Fruit fly (Drosophila melanogaster): ENCODE measurements around the gene dyl.

dyl gene

DNA sequence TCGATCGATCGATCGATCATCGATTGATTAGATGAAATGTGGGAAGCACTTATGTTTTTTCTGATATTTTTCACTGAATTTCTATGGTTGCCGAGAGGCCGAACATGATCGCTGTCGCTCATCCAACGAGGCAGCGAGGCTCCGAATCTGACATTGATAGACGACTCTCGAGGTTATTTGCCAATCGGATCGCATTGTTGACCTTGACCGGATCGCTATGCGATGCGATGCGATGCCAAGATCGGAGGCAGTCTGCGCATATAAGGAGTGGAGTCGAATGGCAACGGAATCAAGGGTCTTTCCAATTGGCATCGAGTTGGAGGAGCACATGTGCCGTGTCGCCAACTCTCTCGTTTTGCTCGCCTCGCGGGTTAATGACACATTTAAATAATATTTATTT, 32.7 kb upstream of the dyl start:
- no peak for TF ChIP-seq OdsH (GFP tag; optimal IDR thresholded peaks at IDR 0.05)
- no peak for TF ChIP-seq ey (GFP tag; optimal IDR thresholded peaks at IDR 0.05)
- TF ChIP-seq Hnf4 (GFP tag; optimal IDR thresholded peaks at IDR 0.05) = no peak
- TF ChIP-seq lola (GFP tag; optimal IDR thresholded peaks at IDR 0.05) = no peak
- no peak for TF ChIP-seq dsf (GFP tag; optimal IDR thresholded peaks at IDR 0.05; ENCODE audit: borderline replicate concordance)
- no peak for TF ChIP-seq Myc (optimal IDR thresholded peaks at IDR 0.05)
- no peak for TF ChIP-seq CG32264 (GFP tag; optimal IDR thresholded peaks at IDR 0.05)
- TF ChIP-seq sage (GFP tag; optimal IDR thresholded peaks at IDR 0.05) = no peak
- no peak for TF ChIP-seq Abd-B (GFP tag; optimal IDR thresholded peaks at IDR 0.05)
- no peak for TF ChIP-seq Rel (GFP tag; optimal IDR thresholded peaks at IDR 0.05)
- TF ChIP-seq Rel (tag; optimal IDR thresholded peaks at IDR 0.05) = no peak
- no peak for TF ChIP-seq brk (GFP tag; optimal IDR thresholded peaks at IDR 0.05)
- no peak for TF ChIP-seq br (GFP tag; optimal IDR thresholded peaks at IDR 0.05)
- TF ChIP-seq Sp1 (GFP tag; optimal IDR thresholded peaks at IDR 0.05) = no peak
- no peak for TF ChIP-seq tai (GFP tag; optimal IDR thresholded peaks at IDR 0.05)
- TF ChIP-seq Mio (GFP tag; optimal IDR thresholded peaks at IDR 0.05) = no peak
- no peak for TF ChIP-seq h (GFP tag; optimal IDR thresholded peaks at IDR 0.05)
- TF ChIP-seq psq (GFP tag; optimal IDR thresholded peaks at IDR 0.05) = no peak
- TF ChIP-seq Hr83 (GFP tag; optimal IDR thresholded peaks at IDR 0.05; ENCODE audit: poor library complexity, severe bottlenecking) = no peak

DNA sequence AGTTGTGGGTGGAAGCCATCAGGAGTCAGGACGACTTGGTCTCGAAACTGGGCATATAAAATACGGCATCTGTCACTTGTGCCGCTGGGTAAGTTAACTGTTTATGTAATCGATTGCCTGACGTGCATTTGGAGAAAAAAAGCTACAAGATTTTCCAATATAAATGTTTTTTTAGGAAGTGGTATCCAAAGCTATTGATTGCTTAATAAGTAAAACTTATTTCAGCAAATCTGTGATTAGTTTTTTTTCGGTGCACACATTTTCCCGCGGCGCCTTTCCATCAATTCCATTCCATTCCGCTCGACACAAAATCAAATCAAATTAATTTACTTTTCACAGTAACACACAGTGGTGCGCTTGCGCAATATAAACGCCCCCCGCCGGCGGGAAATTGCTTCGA, 32.0 kb upstream of the dyl start:
- TF ChIP-seq Myc (optimal IDR thresholded peaks at IDR 0.05) (no peak), Mio (GFP tag; optimal IDR thresholded peaks at IDR 0.05) (no peak), sv (GFP tag; optimal IDR thresholded peaks at IDR 0.05) (no peak), dmrt93B (GFP tag; optimal IDR thresholded peaks at IDR 0.05) (no peak), ey (GFP tag; optimal IDR thresholded peaks at IDR 0.05) (no peak), tai (GFP tag; optimal IDR thresholded peaks at IDR 0.05) (no peak), CG9705 (GFP tag; optimal IDR thresholded peaks at IDR 0.05) (no peak), dsf (GFP tag; optimal IDR thresholded peaks at IDR 0.05; ENCODE audit: borderline replicate concordance) (no peak), Hr83 (GFP tag; optimal IDR thresholded peaks at IDR 0.05; ENCODE audit: poor library complexity, severe bottlenecking) (no peak), rgr (GFP tag; optimal IDR thresholded peaks at IDR 0.05) (no peak), Hnf4 (GFP tag; optimal IDR thresholded peaks at IDR 0.05) (no peak), Rel (GFP tag; optimal IDR thresholded peaks at IDR 0.05) (no peak), Rel (tag; optimal IDR thresholded peaks at IDR 0.05) (no peak), woc (GFP tag; optimal IDR thresholded peaks at IDR 0.05) (no peak)

DNA sequence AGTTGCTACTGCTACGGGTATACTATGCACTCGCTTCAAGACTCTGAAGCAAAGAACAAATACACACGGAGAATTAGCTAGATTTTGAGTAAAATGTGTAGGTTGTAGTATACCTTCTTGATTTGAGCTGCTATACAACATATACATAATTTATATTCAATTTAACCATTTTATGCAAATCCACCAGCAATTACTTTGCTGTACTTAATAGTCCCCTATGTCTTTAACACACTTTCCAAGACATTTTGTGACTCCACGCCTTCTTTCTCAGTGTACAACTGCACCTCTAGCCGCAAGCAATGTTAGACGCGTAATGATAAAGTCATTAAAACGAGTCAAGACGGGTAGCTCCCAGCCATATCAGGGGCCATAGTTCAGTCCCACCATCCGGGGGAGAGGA, 29.1 kb upstream of the dyl start:
- TF ChIP-seq Myc (optimal IDR thresholded peaks at IDR 0.05) (no peak), jim (GFP tag; optimal IDR thresholded peaks at IDR 0.05) (no peak), Hr78 (GFP tag; optimal IDR thresholded peaks at IDR 0.05) (no peak), dsf (GFP tag; optimal IDR thresholded peaks at IDR 0.05; ENCODE audit: borderline replicate concordance) (no peak), h (GFP tag; optimal IDR thresholded peaks at IDR 0.05) (no peak), lola (GFP tag; optimal IDR thresholded peaks at IDR 0.05) (no peak), psq (GFP tag; optimal IDR thresholded peaks at IDR 0.05) (no peak), Abd-B (GFP tag; optimal IDR thresholded peaks at IDR 0.05) (no peak), fru (GFP tag; optimal IDR thresholded peaks at IDR 0.05) (no peak), woc (GFP tag; optimal IDR thresholded peaks at IDR 0.05) (no peak), brk (GFP tag; optimal IDR thresholded peaks at IDR 0.05) (no peak), sv (GFP tag; optimal IDR thresholded peaks at IDR 0.05) (no peak), rgr (GFP tag; optimal IDR thresholded peaks at IDR 0.05) (no peak), OdsH (GFP tag; optimal IDR thresholded peaks at IDR 0.05) (no peak), Dfd (GFP tag; optimal IDR thresholded peaks at IDR 0.05) (no peak), foxo (GFP tag; optimal IDR thresholded peaks at IDR 0.05) (no peak), Sp1 (GFP tag; optimal IDR thresholded peaks at IDR 0.05) (no peak)

DNA sequence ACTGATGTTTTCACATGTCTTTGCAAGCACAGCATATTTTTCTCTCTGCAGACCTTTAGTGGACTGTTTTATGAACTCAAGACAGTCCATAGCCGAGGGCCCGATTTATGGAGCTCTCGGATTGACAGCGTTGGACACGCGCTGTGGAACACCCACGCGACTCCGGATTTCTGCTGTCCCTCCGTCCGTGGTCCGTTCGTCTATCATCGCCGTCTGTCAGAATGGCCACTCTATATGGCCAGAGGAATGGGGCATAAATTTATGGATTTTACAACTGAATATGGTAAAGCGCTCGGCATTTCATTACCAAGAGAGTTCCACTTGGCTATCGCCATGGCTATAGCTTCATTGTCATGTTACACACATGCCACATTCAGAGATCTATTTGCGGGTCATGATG, 20.5 kb upstream of the dyl start:
- TF ChIP-seq dsf (GFP tag; optimal IDR thresholded peaks at IDR 0.05; ENCODE audit: borderline replicate concordance) = no peak
- no peak for TF ChIP-seq br (GFP tag; optimal IDR thresholded peaks at IDR 0.05)
- TF ChIP-seq OdsH (GFP tag; optimal IDR thresholded peaks at IDR 0.05) = no peak
- no peak for TF ChIP-seq ey (GFP tag; optimal IDR thresholded peaks at IDR 0.05)
- TF ChIP-seq CG9705 (GFP tag; optimal IDR thresholded peaks at IDR 0.05) = no peak

DNA sequence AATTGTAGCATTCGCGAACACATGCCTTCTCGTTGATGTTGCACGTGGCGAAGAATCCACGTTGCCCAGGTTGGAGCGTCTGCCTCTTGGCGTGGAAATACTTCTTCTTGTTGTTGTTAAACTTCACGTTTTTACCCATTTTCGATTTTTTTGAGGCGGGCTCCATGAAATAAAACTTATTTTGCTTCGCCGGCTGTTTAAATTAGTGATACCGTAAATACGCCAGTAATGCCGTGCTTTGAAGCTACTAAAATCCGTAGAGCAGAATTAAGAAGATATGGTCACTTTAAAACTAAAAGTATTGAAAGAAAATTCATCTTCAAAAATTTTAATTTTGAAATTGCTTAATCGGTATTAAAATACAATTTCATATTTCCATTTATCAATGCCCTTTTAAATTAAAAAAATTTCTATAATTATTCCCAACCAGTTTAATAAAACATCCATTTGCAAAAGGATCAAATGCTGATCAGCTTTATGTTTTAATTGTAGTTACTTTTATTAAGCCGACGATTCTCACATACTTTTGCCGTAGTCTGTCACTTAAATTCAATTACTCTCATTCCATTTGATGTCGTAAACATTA, 14.6 kb upstream of the dyl start, which contains the start of gene CG15014:
TSS of gene CG15014 (minus strand) at position 228 of the 586 bp plus-strand sequence.
- no peak for TF ChIP-seq dsf (GFP tag; optimal IDR thresholded peaks at IDR 0.05; ENCODE audit: borderline replicate concordance)
- no peak for TF ChIP-seq sv (GFP tag; optimal IDR thresholded peaks at IDR 0.05)
- no peak for TF ChIP-seq dmrt93B (GFP tag; optimal IDR thresholded peaks at IDR 0.05)
- TF ChIP-seq Abd-B (GFP tag; optimal IDR thresholded peaks at IDR 0.05) = no peak
- no peak for TF ChIP-seq usp (GFP tag; optimal IDR thresholded peaks at IDR 0.05)
- no peak for TF ChIP-seq CG9705 (GFP tag; optimal IDR thresholded peaks at IDR 0.05)
- no peak for TF ChIP-seq Dfd (GFP tag; optimal IDR thresholded peaks at IDR 0.05)
- no peak for TF ChIP-seq OdsH (GFP tag; optimal IDR thresholded peaks at IDR 0.05)
- no peak for TF ChIP-seq sage (GFP tag; optimal IDR thresholded peaks at IDR 0.05)
- TF ChIP-seq Hr78 (GFP tag; optimal IDR thresholded peaks at IDR 0.05) = no peak
- TF ChIP-seq jim (GFP tag; optimal IDR thresholded peaks at IDR 0.05) = no peak
- TF ChIP-seq psq (GFP tag; optimal IDR thresholded peaks at IDR 0.05) = no peak
- TF ChIP-seq ey (GFP tag; optimal IDR thresholded peaks at IDR 0.05) = no peak
- no peak for TF ChIP-seq br (GFP tag; optimal IDR thresholded peaks at IDR 0.05)
- no peak for TF ChIP-seq fru (GFP tag; optimal IDR thresholded peaks at IDR 0.05)
- TF ChIP-seq CrebA (GFP tag; optimal IDR thresholded peaks at IDR 0.05; ENCODE audit: borderline replicate concordance) = no peak
- no peak for TF ChIP-seq tai (GFP tag; optimal IDR thresholded peaks at IDR 0.05)
- no peak for TF ChIP-seq N (GFP tag; optimal IDR thresholded peaks at IDR 0.05)
- TF ChIP-seq Vsx2 (GFP tag; optimal IDR thresholded peaks at IDR 0.05; ENCODE audit: partially characterized antibody) = no peak
